Fruit fly (Drosophila melanogaster): Measurements from ENCODE around the gene Arl5.
A peak's percentile ranks its signal among the peaks of the same experiment; 100 is the strongest.

Gene Arl5

dm6 chr3L:8295227-8295626 lies 4.4 kb downstream of the Arl5 start, which contains the start of gene CG7201:
TSS of gene CG7201 (minus strand) at chr3L:8295327.
- no peak for TF ChIP-seq rgr (GFP tag; optimal IDR thresholded peaks at IDR 0.05)
- TF ChIP-seq Rel (GFP tag; optimal IDR thresholded peaks at IDR 0.05) = no peak
- peak; percentile 1 for TF ChIP-seq Rel (tag; optimal IDR thresholded peaks at IDR 0.05)

- peak; percentile 54 for TF ChIP-seq brk (GFP tag; optimal IDR thresholded peaks at IDR 0.05)
- TF ChIP-seq tai (GFP tag; optimal IDR thresholded peaks at IDR 0.05) = peak; percentile 83
- peak; percentile 33 for TF ChIP-seq psq (GFP tag; optimal IDR thresholded peaks at IDR 0.05)
- no peak for TF ChIP-seq dmrt93B (GFP tag; optimal IDR thresholded peaks at IDR 0.05)
- TF ChIP-seq usp (GFP tag; optimal IDR thresholded peaks at IDR 0.05) = no peak
- TF ChIP-seq rgr (GFP tag; optimal IDR thresholded peaks at IDR 0.05) = peak; percentile 43
- peak; percentile 39 for TF ChIP-seq fru (GFP tag; optimal IDR thresholded peaks at IDR 0.05)
- no peak for TF ChIP-seq Mio (GFP tag; optimal IDR thresholded peaks at IDR 0.05)
- TF ChIP-seq Myc (optimal IDR thresholded peaks at IDR 0.05) = peak; percentile 5
- TF ChIP-seq GATAd (GFP tag; optimal IDR thresholded peaks at IDR 0.05) = no peak
- TF ChIP-seq dl (GFP tag; optimal IDR thresholded peaks at IDR 0.05; ENCODE audit: insufficient read depth in 1 of 2, partially characterized antibody in 2 of 2) = no peak
- TF ChIP-seq Jra (GFP tag; optimal IDR thresholded peaks at IDR 0.05) = peak; percentile 63
- peak; percentile 50 for TF ChIP-seq Hnf4 (GFP tag; optimal IDR thresholded peaks at IDR 0.05)
- TF ChIP-seq CrebA (GFP tag; optimal IDR thresholded peaks at IDR 0.05; ENCODE audit: borderline replicate concordance) = no peak
- no peak for TF ChIP-seq N (GFP tag; optimal IDR thresholded peaks at IDR 0.05)
- no peak for TF ChIP-seq woc (GFP tag; optimal IDR thresholded peaks at IDR 0.05)
- no peak for TF ChIP-seq Dfd (GFP tag; optimal IDR thresholded peaks at IDR 0.05)
- TF ChIP-seq dsf (GFP tag; optimal IDR thresholded peaks at IDR 0.05; ENCODE audit: borderline replicate concordance) = no peak
- TF ChIP-seq OdsH (GFP tag; optimal IDR thresholded peaks at IDR 0.05) = peak; percentile 32
- TF ChIP-seq Hr83 (GFP tag; optimal IDR thresholded peaks at IDR 0.05; ENCODE audit: poor library complexity, severe bottlenecking) = peak; percentile 23
- TF ChIP-seq foxo (GFP tag; optimal IDR thresholded peaks at IDR 0.05) = peak in 1 of 2 experiments; percentile 54
- TF ChIP-seq Dif (GFP tag; optimal IDR thresholded peaks at IDR 0.05; ENCODE audit: partially characterized antibody) = no peak
- TF ChIP-seq lola (GFP tag; optimal IDR thresholded peaks at IDR 0.05) = no peak
- TF ChIP-seq Hr78 (GFP tag; optimal IDR thresholded peaks at IDR 0.05) = no peak
- no peak for TF ChIP-seq Abd-B (GFP tag; optimal IDR thresholded peaks at IDR 0.05)
- no peak for TF ChIP-seq HLH106 (tag; optimal IDR thresholded peaks at IDR 0.05)
- TF ChIP-seq pan (optimal IDR thresholded peaks at IDR 0.05) = no peak
- TF ChIP-seq sv (GFP tag; optimal IDR thresholded peaks at IDR 0.05) = peak; percentile 36
- no peak for TF ChIP-seq jim (GFP tag; optimal IDR thresholded peaks at IDR 0.05)
- TF ChIP-seq Sp1 (GFP tag; optimal IDR thresholded peaks at IDR 0.05) = peak; percentile 28
- TF ChIP-seq sage (GFP tag; optimal IDR thresholded peaks at IDR 0.05) = no peak
- TF ChIP-seq ey (GFP tag; optimal IDR thresholded peaks at IDR 0.05) = no peak
- no peak for TF ChIP-seq Vsx2 (GFP tag; optimal IDR thresholded peaks at IDR 0.05; ENCODE audit: partially characterized antibody)
- TF ChIP-seq CG9705 (GFP tag; optimal IDR thresholded peaks at IDR 0.05) = no peak
- peak; percentile 44 for TF ChIP-seq br (GFP tag; optimal IDR thresholded peaks at IDR 0.05)
- TF ChIP-seq Rel (GFP tag; optimal IDR thresholded peaks at IDR 0.05) = no peak
- TF ChIP-seq Rel (tag; optimal IDR thresholded peaks at IDR 0.05) = peak; percentile 19
- TF ChIP-seq h (GFP tag; optimal IDR thresholded peaks at IDR 0.05) = peak; percentile 52
- no peak for TF ChIP-seq CG32264 (GFP tag; optimal IDR thresholded peaks at IDR 0.05)
Measured at dm6 chr3L:8289336-8290258, 10.0 kb downstream of the Arl5 start, which contains the start of gene cert. TSS of gene cert (minus strand) at chr3L:8289870.

Data from whole organism, wandering third instar larva.